Fruit fly (Drosophila melanogaster) whole organism, embryonic: ENCODE data around the gene CG7367.

Experiments used
- ATbp ChIP-seq: fragments of 200-800 bp; sonication (Bioruptor generic); optimal IDR thresholded peaks from 2 replicates; lab custom pipeline; 2017; ENCODE audit warnings: missing biosample characterization, mild to moderate bottlenecking, missing genetic modification characterization, missing genetic modification reagents
- Bgb ChIP-seq: fragments of 200-800 bp; sonication (Bioruptor generic); IDR thresholded peaks from 2 replicates; pipeline ENCODE4 v1.3.6; 2022; ENCODE audit warnings: missing biosample characterization, missing genetic modification characterization; ENCODE audit not compliant: partially characterized antibody
- CG11504 ChIP-seq: fragments of 200-800 bp; sonication (Bioruptor generic); optimal IDR thresholded peaks from 3 replicates; lab custom pipeline; 2019; ENCODE audit warnings: missing biosample characterization, mild to moderate bottlenecking, missing genetic modification characterization, moderate library complexity
- CG11696 ChIP-seq: fragments of 200-800 bp; sonication (Bioruptor generic); IDR thresholded peaks from 2 replicates; pipeline ENCODE4 v1.3.6; 2022; ENCODE audit warnings: missing biosample characterization, missing genetic modification characterization
- CG12071 ChIP-seq: fragments of 200-800 bp; sonication (Bioruptor generic); optimal IDR thresholded peaks from 3 replicates; lab custom pipeline; 2018; ENCODE audit warnings: missing biosample characterization, mild to moderate bottlenecking, missing genetic modification characterization
- CG1233 ChIP-seq: fragments of 200-800 bp; sonication (Bioruptor generic); optimal IDR thresholded peaks from 4 replicates; lab custom pipeline; 2018; ENCODE audit warnings: missing biosample characterization, mild to moderate bottlenecking, missing genetic modification characterization
- CG13287 ChIP-seq: fragments of 200-800 bp; sonication (Bioruptor generic); IDR thresholded peaks from 2 replicates; pipeline ENCODE4 v1.3.6; 2022; ENCODE audit warnings: missing biosample characterization, missing genetic modification characterization; ENCODE audit not compliant: partially characterized antibody
- CG15269 ChIP-seq: fragments of 200-800 bp; sonication (Bioruptor generic); optimal IDR thresholded peaks from 2 replicates; lab custom pipeline; 2018; ENCODE audit warnings: missing biosample characterization, mild to moderate bottlenecking, missing genetic modification characterization, moderate library complexity
- CG15514 ChIP-seq: fragments of 200-800 bp; sonication (Bioruptor generic); optimal IDR thresholded peaks from 3 replicates; lab custom pipeline; 2017; ENCODE audit warnings: missing biosample characterization, missing genetic modification characterization, mild to moderate bottlenecking, moderate library complexity, missing genetic modification reagents
- CG16815 ChIP-seq: fragments of 200-800 bp; sonication (Bioruptor generic); optimal IDR thresholded peaks from 3 replicates; lab custom pipeline; 2017; ENCODE audit warnings: missing biosample characterization, mild to moderate bottlenecking, missing genetic modification characterization
- CG18262 ChIP-seq: fragments of 200-800 bp; optimal IDR thresholded peaks from 3 replicates; lab custom pipeline; 2019; ENCODE audit warnings: missing biosample characterization, mild to moderate bottlenecking, missing genetic modification characterization, moderate library complexity
- CG2129 ChIP-seq: fragments of 200-800 bp; sonication (Bioruptor generic); IDR thresholded peaks from 2 replicates; pipeline ENCODE4 v1.3.6; 2022; ENCODE audit warnings: missing biosample characterization, missing genetic modification characterization; ENCODE audit not compliant: partially characterized antibody
- CG2202 ChIP-seq: fragments of 200-800 bp; sonication (Bioruptor generic); optimal IDR thresholded peaks from 2 replicates; lab custom pipeline; 2018; ENCODE audit warnings: missing biosample characterization, mild to moderate bottlenecking, missing genetic modification characterization
- CG2889 ChIP-seq: fragments of 200-800 bp; sonication (Bioruptor generic); IDR thresholded peaks from 3 replicates; pipeline ENCODE4 v1.3.6; 2022; ENCODE audit warnings: missing biosample characterization, missing genetic modification characterization
- CG43689 ChIP-seq: fragments of 200-800 bp; sonication (Bioruptor generic); IDR thresholded peaks from 2 replicates; pipeline ENCODE4 v1.3.6; 2022; ENCODE audit warnings: missing biosample characterization, missing genetic modification characterization
- CG5180 ChIP-seq: fragments of 200-800 bp; sonication (Bioruptor generic); optimal IDR thresholded peaks from 3 replicates; lab custom pipeline; 2017; ENCODE audit warnings: missing biosample characterization, missing genetic modification characterization, mild to moderate bottlenecking, moderate library complexity, missing genetic modification reagents
- CG5953 ChIP-seq: fragments of 200-800 bp; sonication (Bioruptor generic); IDR thresholded peaks from 2 replicates; pipeline ENCODE4 v1.3.6; 2022; ENCODE audit warnings: missing biosample characterization, missing genetic modification characterization
- CG6272 ChIP-seq: fragments of 200-800 bp; sonication (Bioruptor generic); IDR thresholded peaks from 2 replicates; pipeline ENCODE4 v1.3.6; 2022; ENCODE audit warnings: missing biosample characterization, missing genetic modification characterization
- CG8359 ChIP-seq: fragments of 200-800 bp; sonication (Bioruptor generic); optimal IDR thresholded peaks from 2 replicates; lab custom pipeline; 2017; ENCODE audit warnings: missing biosample characterization, mild to moderate bottlenecking, missing genetic modification characterization, borderline replicate concordance
- CG9215 ChIP-seq: fragments of 200-800 bp; sonication (Bioruptor generic); IDR thresholded peaks from 2 replicates; pipeline ENCODE4 v1.3.6; 2022; ENCODE audit warnings: missing biosample characterization, missing genetic modification characterization
- CG9797 ChIP-seq: fragments of 200-800 bp; sonication (Bioruptor generic); optimal IDR thresholded peaks from 3 replicates; lab custom pipeline; 2018; ENCODE audit warnings: missing biosample characterization, mild to moderate bottlenecking, missing genetic modification characterization
- CoRest ChIP-seq: fragments of 200-800 bp; sonication (Bioruptor generic); optimal IDR thresholded peaks from 3 replicates; lab custom pipeline; 2018; ENCODE audit warnings: missing biosample characterization, mild to moderate bottlenecking, missing genetic modification characterization, moderate library complexity
- D19B ChIP-seq: fragments of 200-800 bp; sonication (Bioruptor generic); optimal IDR thresholded peaks from 2 replicates; lab custom pipeline; 2017; ENCODE audit warnings: missing biosample characterization, mild to moderate bottlenecking, missing genetic modification characterization
- Ets97D ChIP-seq: fragments of 200-800 bp; sonication (Bioruptor generic); optimal IDR thresholded peaks from 3 replicates; lab custom pipeline; 2016; ENCODE audit warnings: missing biosample characterization, missing genetic modification characterization
- HmgD ChIP-seq: fragments of 200-800 bp; sonication (Bioruptor generic); optimal IDR thresholded peaks from 3 replicates; lab custom pipeline; 2016; ENCODE audit warnings: missing biosample characterization, missing genetic modification characterization
- Lhr ChIP-seq: fragments of 200-800 bp; sonication (Bioruptor generic); optimal IDR thresholded peaks from 3 replicates; lab custom pipeline; 2017; ENCODE audit warnings: mild to moderate bottlenecking, missing biosample characterization, missing genetic modification reagents, missing genetic modification characterization
- NK7.1 ChIP-seq: fragments of 200-800 bp; sonication (Bioruptor generic); optimal IDR thresholded peaks from 3 replicates; lab custom pipeline; 2016; ENCODE audit warnings: missing biosample characterization, missing genetic modification characterization
- NfI ChIP-seq: fragments of 200-800 bp; sonication (Bioruptor generic); optimal IDR thresholded peaks from 3 replicates; lab custom pipeline; 2018; ENCODE audit warnings: missing biosample characterization, mild to moderate bottlenecking, missing genetic modification characterization, moderate library complexity
- PHDP ChIP-seq: fragments of 200-800 bp; sonication (Bioruptor generic); optimal IDR thresholded peaks from 3 replicates; lab custom pipeline; 2018; ENCODE audit warnings: missing biosample characterization, mild to moderate bottlenecking, missing genetic modification characterization, moderate library complexity
- Stat92E ChIP-seq, 3 experiments: fragments of >200 bp in 2 of 3; fragments of 200-800 bp in 1 of 3; sonication (Bioruptor generic) in 1 of 3; optimal IDR thresholded peaks; 2 replicates each; lab custom pipeline; 2017 to 2019; ENCODE audit warnings: missing biosample characterization in 3 of 3, missing genetic modification characterization in 3 of 3, mild to moderate bottlenecking in 1 of 3, moderate library complexity in 1 of 3
- Tbp ChIP-seq: fragments of >200 bp; optimal IDR thresholded peaks from 2 replicates; lab custom pipeline; 2018; ENCODE audit warnings: missing biosample characterization, missing genetic modification characterization
- Vsx1 ChIP-seq: fragments of 200-800 bp; sonication (Bioruptor generic); optimal IDR thresholded peaks from 2 replicates; lab custom pipeline; 2017; ENCODE audit warnings: missing biosample characterization, mild to moderate bottlenecking, missing genetic modification characterization, missing genetic modification reagents
- btn ChIP-seq: fragments of 200-800 bp; sonication (Bioruptor generic); optimal IDR thresholded peaks from 2 replicates; lab custom pipeline; 2016; ENCODE audit warnings: missing biosample characterization, missing genetic modification characterization
- cg ChIP-seq: fragments of 200-800 bp; sonication (Bioruptor generic); optimal IDR thresholded peaks from 3 replicates; lab custom pipeline; 2019; ENCODE audit warnings: missing biosample characterization, mild to moderate bottlenecking, missing genetic modification characterization, moderate library complexity
- ems ChIP-seq: fragments of 200-800 bp; sonication (Bioruptor generic); optimal IDR thresholded peaks from 3 replicates; lab custom pipeline; 2016; ENCODE audit warnings: missing biosample characterization, missing genetic modification characterization
- esg ChIP-seq: fragments of 200-800 bp; sonication (Bioruptor generic); conservative IDR thresholded peaks from 2 replicates; pipeline ENCODE4 v1.3.6; 2022; ENCODE audit warnings: missing biosample characterization, missing genetic modification characterization
- fd96Cb ChIP-seq: fragments of 200-800 bp; sonication (Bioruptor generic); optimal IDR thresholded peaks from 2 replicates; lab custom pipeline; 2018; ENCODE audit warnings: missing biosample characterization, mild to moderate bottlenecking, missing genetic modification characterization, moderate library complexity
- fru ChIP-seq: fragments of >200 bp; optimal IDR thresholded peaks from 2 replicates; lab custom pipeline; 2017
- gfzf ChIP-seq: fragments of 200-800 bp; sonication (Bioruptor generic); optimal IDR thresholded peaks from 2 replicates; lab custom pipeline; 2016; ENCODE audit warnings: missing biosample characterization, mild to moderate bottlenecking, missing genetic modification characterization, moderate library complexity
- hb ChIP-seq: fragments of 200-800 bp; sonication (Bioruptor generic); IDR thresholded peaks from 3 replicates; pipeline ENCODE4 v1.3.6; 2022; ENCODE audit warnings: missing biosample characterization, missing genetic modification characterization; ENCODE audit not compliant: partially characterized antibody
- hth ChIP-seq: fragments of >200 bp; optimal IDR thresholded peaks from 2 replicates; lab custom pipeline; 2017; ENCODE audit warnings: inconsistent platforms
- kay ChIP-seq: fragments of 200-800 bp; sonication (Bioruptor generic); optimal IDR thresholded peaks from 2 replicates; lab custom pipeline; 2016; ENCODE audit warnings: missing biosample characterization, missing genetic modification characterization
- lab ChIP-seq: fragments of 200-800 bp; sonication (Bioruptor generic); optimal IDR thresholded peaks from 3 replicates; lab custom pipeline; 2017; ENCODE audit warnings: missing biosample characterization, missing genetic modification characterization, mild to moderate bottlenecking, moderate library complexity, missing genetic modification reagents
- lola ChIP-seq, 3 experiments: fragments of >200 bp in 2 of 3; fragments of 200-800 bp in 1 of 3; sonication (Bioruptor generic) in 1 of 3; optimal IDR thresholded peaks; 2 replicates each; lab custom pipeline; 2017 to 2019; ENCODE audit warnings: missing biosample characterization in 3 of 3, missing genetic modification characterization in 3 of 3, mild to moderate bottlenecking in 1 of 3, moderate library complexity in 1 of 3
- pzg ChIP-seq: fragments of 200-800 bp; sonication (Bioruptor generic); optimal IDR thresholded peaks from 3 replicates; lab custom pipeline; 2018; ENCODE audit warnings: missing biosample characterization, mild to moderate bottlenecking, missing genetic modification characterization, moderate library complexity
- run ChIP-seq: fragments of 200-800 bp; sonication (Bioruptor generic); optimal IDR thresholded peaks from 3 replicates; lab custom pipeline; 2018; ENCODE audit warnings: missing biosample characterization, mild to moderate bottlenecking, missing genetic modification characterization
- scrt ChIP-seq: fragments of 200-800 bp; sonication (Bioruptor generic); optimal IDR thresholded peaks from 2 replicates; lab custom pipeline; 2018; ENCODE audit warnings: missing biosample characterization, mild to moderate bottlenecking, missing genetic modification characterization, moderate library complexity
- tin ChIP-seq: fragments of 200-800 bp; sonication (Bioruptor generic); optimal IDR thresholded peaks from 3 replicates; lab custom pipeline; 2016; ENCODE audit warnings: missing biosample characterization, missing genetic modification characterization
- tna ChIP-seq: fragments of 200-800 bp; sonication (Bioruptor generic); IDR thresholded peaks from 2 replicates; pipeline ENCODE4 v1.3.6; 2022; ENCODE audit warnings: missing biosample characterization, missing genetic modification characterization; ENCODE audit not compliant: partially characterized antibody

CG7367 gene

dm6 chr2L:8029160-8029852, 10.3 kb downstream of the CG7367 start, which contains the start of gene baf (continued):
- TF ChIP-seq Bgb (GFP tag; lab: Robert Waterston, UW) (peak; percentile 63), CG18262 (tag; lab: Kevin White, UChicago) (no peak), Tbp (GFP tag; lab: Kevin White, UChicago) (no peak), tna (GFP tag; lab: Robert Waterston, UW) (peak; percentile 14; the same call in 1 of the 2 replicates), CG5953 (GFP tag; lab: Robert Waterston, UW) (no peak), PHDP (tag; lab: Kevin White, UChicago) (no peak), CG8359 (GFP tag; lab: Kevin White, UChicago) (no peak), CG2202 (no peak), D19B (no peak), fd96Cb (tag; lab: Kevin White, UChicago) (no peak), CG2129 (no peak), Lhr (GFP tag; lab: Kevin White, UChicago) (peak; percentile 60), hth (lab: Kevin White, UChicago) (no peak), CG15514 (GFP tag; lab: Kevin White, UChicago) (no peak), CG1233 (GFP tag; lab: Kevin White, UChicago) (no peak), tin (GFP tag; lab: Kevin White, UChicago) (no peak), CG12071 (GFP tag; lab: Kevin White, UChicago) (no peak), ATbp (GFP tag; lab: Kevin White, UChicago) (no peak), lola (GFP tag; optimal IDR thresholded peaks at IDR 0.05; lab: Kevin White, UChicago) (no peak), CG43689 (GFP tag; lab: Robert Waterston, UW) (no peak), CoRest (tag; lab: Kevin White, UChicago) (peak; percentile 9), CG11504 (tag; lab: Kevin White, UChicago) (no peak), run (tag; lab: Kevin White, UChicago) (no peak), CG13287 (no peak; the same call in 1 of the 2 replicates), CG2889 (GFP tag; lab: Robert Waterston, UW) (no peak), CG5180 (no peak), CG6272 (GFP tag; lab: Robert Waterston, UW) (no peak), hb (GFP tag; lab: Robert Waterston, UW) (no peak), NK7.1 (GFP tag; lab: Kevin White, UChicago) (no peak), HmgD (GFP tag; lab: Kevin White, UChicago) (no peak), ems (no peak), esg (GFP tag; lab: Robert Waterston, UW) (no peak), CG9215 (GFP tag; lab: Robert Waterston, UW) (no peak), CG9797 (GFP tag; lab: Kevin White, UChicago) (peak; percentile 73), NfI (GFP tag; lab: Kevin White, UChicago) (no peak), Vsx1 (GFP tag; lab: Kevin White, UChicago) (no peak), gfzf (GFP tag; lab: Kevin White, UChicago) (peak; percentile 85), Ets97D (GFP tag; lab: Kevin White, UChicago) (no peak), kay (GFP tag; lab: Kevin White, UChicago) (peak; percentile 84), lab (GFP tag; lab: Kevin White, UChicago) (no peak), btn (GFP tag; lab: Kevin White, UChicago) (no peak), pzg (GFP tag; lab: Kevin White, UChicago) (peak; percentile 61), CG15269 (tag; lab: Kevin White, UChicago) (no peak), CG16815 (GFP tag; lab: Kevin White, UChicago) (no peak), Stat92E (GFP tag; optimal IDR thresholded peaks at IDR 0.05; lab: Kevin White, UChicago) (no peak), fru (lab: Kevin White, UChicago) (no peak), cg (no peak), CG11696 (GFP tag; lab: Robert Waterston, UW) (no peak), scrt (no peak)
